Worm (Caenorhabditis elegans): ENCODE data around the gene xbp-1.

DNA sequence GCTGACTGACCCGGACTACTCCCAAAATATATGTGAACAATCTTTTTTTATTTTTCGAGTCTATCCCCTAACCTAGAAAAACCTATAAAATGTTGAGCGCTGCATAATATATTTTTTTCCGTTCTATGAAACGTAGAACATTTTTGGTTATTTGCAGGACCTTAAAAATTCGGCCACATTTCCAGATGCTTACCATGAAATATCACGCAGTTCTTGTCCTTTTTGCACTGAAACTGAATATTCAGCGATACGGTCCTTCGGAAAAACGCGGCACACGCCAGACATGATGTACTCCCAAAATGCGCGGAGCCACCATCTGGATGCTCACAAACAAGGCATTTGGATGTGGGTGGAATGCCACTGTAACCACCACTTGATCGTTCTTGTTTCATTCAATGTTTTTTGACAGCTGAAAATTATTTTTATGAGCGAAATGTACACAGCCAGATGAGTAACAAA is 39.2 kb downstream of the xbp-1 start, which contains the start of gene nhr-20:
- TF ChIP-seq dve-1 (tag; optimal IDR thresholded peaks at IDR 0.05) (no peak), nhr-11 (tag; optimal IDR thresholded peaks at IDR 0.05) (no peak), fkh-6 (tag; optimal IDR thresholded peaks at IDR 0.05) (no peak), ceh-2 (tag; optimal IDR thresholded peaks at IDR 0.05) (no peak), ceh-30 (tag; optimal IDR thresholded peaks at IDR 0.05) (no peak), ceh-31 (tag; optimal IDR thresholded peaks at IDR 0.05) (no peak), F13H6.1 (tag; optimal IDR thresholded peaks at IDR 0.05) (no peak), pha-4 (tag; optimal IDR thresholded peaks at IDR 0.05) (no peak), tbx-7 (tag; optimal IDR thresholded peaks at IDR 0.05) (no peak)
